Worm (Caenorhabditis elegans) whole organism, early embryonic: ENCODE results near the gene F55C10.5.

Experiments
- B0310.2 ChIP-seq: sonication (generic microtip); optimal IDR thresholded peaks from 2 replicates; lab custom pipeline; 2016; ENCODE audit warnings: mild to moderate bottlenecking, missing genetic modification characterization, missing compliant biosample characterization
- F13C5.2 ChIP-seq: sonication (generic microtip); optimal IDR thresholded peaks from 2 replicates; lab custom pipeline; 2017; ENCODE audit warnings: mild to moderate bottlenecking, missing genetic modification characterization, inconsistent platforms, missing compliant biosample characterization
- aly-1 ChIP-seq: sonication (generic microtip); optimal IDR thresholded peaks from 2 replicates; lab custom pipeline; 2016; ENCODE audit warnings: missing genetic modification characterization, missing compliant biosample characterization
- ama-1 ChIP-seq: fragments of 150-350 bp; optimal IDR thresholded peaks from 2 replicates; lab custom pipeline; 2014
- ceh-13 ChIP-seq: fragments of 200-800 bp; sonication (Bioruptor generic); optimal IDR thresholded peaks from 2 replicates; lab custom pipeline; 2018; ENCODE audit warnings: mild to moderate bottlenecking, missing genetic modification characterization, missing compliant biosample characterization
- ceh-36 ChIP-seq: sonication (generic microtip); optimal IDR thresholded peaks from 2 replicates; lab custom pipeline; 2016; ENCODE audit warnings: missing genetic modification characterization, inconsistent platforms, missing compliant biosample characterization
- ets-7 ChIP-seq: sonication (generic microtip); optimal IDR thresholded peaks from 2 replicates; lab custom pipeline; 2016; ENCODE audit warnings: missing genotype, missing genetic modification characterization, missing compliant biosample characterization
- flt-1 ChIP-seq: fragments of 200-800 bp; sonication (Bioruptor generic); IDR thresholded peaks from 2 replicates; pipeline ENCODE4 v1.3.6; 2022; ENCODE audit warnings: missing genetic modification characterization, missing compliant biosample characterization
- hmbx-1 ChIP-seq: sonication (generic microtip); optimal IDR thresholded peaks from 2 replicates; lab custom pipeline; 2016; ENCODE audit warnings: mild to moderate bottlenecking, missing genetic modification characterization, missing compliant biosample characterization
- hmg-4 ChIP-seq: fragments of 200-800 bp; sonication (Bioruptor generic); optimal IDR thresholded peaks from 2 replicates; lab custom pipeline; 2018; ENCODE audit warnings: mild to moderate bottlenecking, missing genetic modification characterization, missing compliant biosample characterization
- hnd-1 ChIP-seq: sonication (generic microtip); optimal IDR thresholded peaks from 2 replicates; lab custom pipeline; 2016; ENCODE audit warnings: missing genetic modification characterization, missing compliant biosample characterization
- pes-1 ChIP-seq: fragments of 200-800 bp; sonication (Bioruptor generic); IDR thresholded peaks from 2 replicates; pipeline ENCODE4 v1.3.6; 2022; ENCODE audit warnings: missing genetic modification reagents, missing genetic modification characterization, missing compliant biosample characterization
- scrt-1 ChIP-seq: fragments of 200-800 bp; sonication (Bioruptor generic); IDR thresholded peaks from 2 replicates; pipeline ENCODE4 v1.3.6; 2022; ENCODE audit warnings: missing genetic modification characterization, missing compliant biosample characterization
- sea-1 ChIP-seq: fragments of 200-800 bp; sonication (Bioruptor generic); conservative IDR thresholded peaks from 2 replicates; pipeline ENCODE4 v1.3.6; 2022; ENCODE audit warnings: missing genetic modification characterization, missing compliant biosample characterization
- tbx-11 ChIP-seq: fragments of 200-800 bp; sonication (Bioruptor generic); IDR thresholded peaks from 2 replicates; pipeline ENCODE4 v1.3.6; 2022; ENCODE audit warnings: missing genetic modification characterization, missing compliant biosample characterization
- tbx-37 ChIP-seq: fragments of 200-800 bp; sonication (Bioruptor generic); conservative IDR thresholded peaks from 2 replicates; pipeline ENCODE4 v1.3.6; 2022; ENCODE audit warnings: missing genetic modification reagents, missing genetic modification characterization, missing compliant biosample characterization
- tra-4 ChIP-seq: sonication (generic microtip); optimal IDR thresholded peaks from 2 replicates; lab custom pipeline; 2017; ENCODE audit warnings: missing genetic modification characterization, missing compliant biosample characterization

Gene F55C10.5

DNA sequence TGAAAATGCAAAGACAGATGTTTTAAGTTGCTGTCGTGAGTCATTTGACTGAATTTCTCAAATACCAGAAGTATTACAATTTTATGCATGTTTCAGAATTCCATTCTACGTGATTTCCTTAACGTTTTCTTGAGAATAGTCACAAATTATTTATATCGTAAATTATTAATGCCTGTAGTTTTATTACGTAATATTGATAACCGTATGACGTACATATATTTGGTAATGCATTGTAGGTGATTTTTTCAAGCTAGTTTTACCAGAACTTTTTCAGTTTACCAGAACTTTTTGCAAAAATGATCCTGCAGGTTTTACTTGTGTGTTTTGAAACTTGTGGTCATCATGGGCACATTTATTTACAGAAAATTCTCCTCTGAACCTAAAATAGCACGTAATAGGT lies 9.0 kb upstream of the F55C10.5 start:
- no peak for TF ChIP-seq tbx-11 (GFP tag; lab: Robert Waterston, UW)
- no peak for TF ChIP-seq hmbx-1 (tag; lab: Kevin White, UChicago)
- TF ChIP-seq ceh-36 (tag; lab: Kevin White, UChicago), result no peak
- no peak for TF ChIP-seq hmg-4 (GFP tag; lab: Kevin White, UChicago)
- no peak for TF ChIP-seq aly-1 (tag; lab: Kevin White, UChicago)

DNA sequence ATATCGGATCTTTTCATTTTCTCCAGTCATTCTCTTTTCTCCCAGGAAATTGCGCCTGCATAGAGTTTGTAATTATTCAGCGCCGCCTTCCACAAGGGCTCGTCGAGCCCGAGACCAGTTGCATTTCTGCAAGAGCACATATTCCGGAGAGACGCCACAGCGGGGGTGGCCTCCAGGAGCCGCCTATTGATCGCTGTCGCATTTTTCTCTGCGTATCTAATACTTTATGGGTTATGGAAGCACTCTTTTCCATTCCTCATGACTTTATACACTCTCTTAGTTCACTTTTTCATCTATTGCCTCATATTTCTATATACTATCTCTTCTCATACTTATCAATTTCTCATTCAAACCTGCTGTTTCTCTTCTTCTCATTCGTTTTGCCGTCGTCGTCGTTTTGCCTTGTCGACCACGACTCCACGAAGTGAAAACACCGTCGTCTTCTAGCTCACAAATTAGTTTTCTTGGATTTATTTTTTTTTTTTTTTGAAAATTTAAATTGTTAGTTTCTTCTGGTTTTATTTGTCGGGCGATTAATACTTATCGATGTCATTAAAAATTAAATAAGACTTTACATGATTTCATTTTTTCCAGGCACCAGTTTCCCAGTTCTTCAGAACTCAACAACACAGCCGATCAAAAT lies 7.6 kb upstream of the F55C10.5 start, which contains the start of gene cnb-1:
Gene cnb-1, plus strand, starts transcription at position 593 of the 643 bp plus-strand sequence.
- TF ChIP-seq hmg-4 (GFP tag; lab: Kevin White, UChicago) (no peak), scrt-1 (GFP tag; lab: Robert Waterston, UW) (no peak), F13C5.2 (peak; percentile 13), tbx-37 (GFP tag; lab: Robert Waterston, UW) (no peak), sea-1 (GFP tag; lab: Robert Waterston, UW) (no peak)

DNA sequence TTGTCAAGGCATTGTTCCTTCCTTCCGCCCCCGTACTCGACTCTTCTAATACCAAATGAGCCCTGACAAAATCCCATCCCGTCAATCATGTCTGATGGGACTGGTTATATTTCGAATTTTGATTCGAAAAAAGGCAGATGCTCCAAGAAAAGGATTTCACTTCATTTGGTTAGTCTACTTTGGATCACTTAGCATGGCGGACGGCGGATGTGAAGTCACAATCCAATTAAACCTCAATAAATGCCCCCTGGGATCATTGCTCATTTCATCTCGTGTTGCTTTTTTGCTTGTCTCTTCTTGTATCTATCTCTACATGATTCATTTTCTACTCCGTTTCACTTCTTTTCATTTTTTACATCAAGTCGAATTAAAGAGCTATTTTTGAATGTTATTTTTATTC lies 3.6 kb upstream of the F55C10.5 start:
- TF ChIP-seq sea-1 (GFP tag; lab: Robert Waterston, UW), result no peak
- TF ChIP-seq tbx-37 (GFP tag; lab: Robert Waterston, UW), result no peak
- no peak for TF ChIP-seq flt-1 (GFP tag; lab: Robert Waterston, UW)
- TF ChIP-seq hmg-4 (GFP tag; lab: Kevin White, UChicago), result no peak
- TF ChIP-seq aly-1 (tag; lab: Kevin White, UChicago), result no peak
- no peak for TF ChIP-seq F13C5.2
- TF ChIP-seq ceh-13 (GFP tag; lab: Kevin White, UChicago), result no peak
- no peak for TF ChIP-seq ets-7 (tag; lab: Kevin White, UChicago)
- no peak for TF ChIP-seq ama-1 (lab: Kevin White, UChicago)
- TF ChIP-seq tra-4 (tag; lab: Kevin White, UChicago), result no peak
- TF ChIP-seq tbx-11 (GFP tag; lab: Robert Waterston, UW), result no peak

DNA sequence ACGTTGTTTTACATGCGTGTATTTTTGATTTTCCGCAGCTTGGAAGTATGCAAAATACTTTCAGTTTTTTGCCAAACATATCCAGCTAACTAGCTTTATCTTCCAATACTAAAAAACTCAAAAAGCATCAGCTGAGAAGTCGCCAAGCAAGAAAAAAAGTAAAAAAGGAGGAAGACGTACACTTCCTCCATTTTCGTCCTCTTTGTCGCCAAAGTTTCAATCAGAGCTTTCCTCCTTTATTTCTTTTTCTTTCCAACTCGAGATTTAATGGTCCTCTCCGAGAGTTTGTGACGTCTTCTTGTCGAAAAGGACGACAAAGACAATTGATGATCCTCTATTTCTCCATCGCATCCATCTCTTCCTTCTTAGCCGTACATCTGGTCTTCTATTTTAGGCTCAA lies 2.3 kb upstream of the F55C10.5 start:
- no peak for TF ChIP-seq F13C5.2
- no peak for TF ChIP-seq pes-1
- TF ChIP-seq tbx-37 (GFP tag; lab: Robert Waterston, UW), result no peak
- TF ChIP-seq hnd-1 (tag; lab: Kevin White, UChicago), result no peak
- TF ChIP-seq sea-1 (GFP tag; lab: Robert Waterston, UW), result no peak

DNA sequence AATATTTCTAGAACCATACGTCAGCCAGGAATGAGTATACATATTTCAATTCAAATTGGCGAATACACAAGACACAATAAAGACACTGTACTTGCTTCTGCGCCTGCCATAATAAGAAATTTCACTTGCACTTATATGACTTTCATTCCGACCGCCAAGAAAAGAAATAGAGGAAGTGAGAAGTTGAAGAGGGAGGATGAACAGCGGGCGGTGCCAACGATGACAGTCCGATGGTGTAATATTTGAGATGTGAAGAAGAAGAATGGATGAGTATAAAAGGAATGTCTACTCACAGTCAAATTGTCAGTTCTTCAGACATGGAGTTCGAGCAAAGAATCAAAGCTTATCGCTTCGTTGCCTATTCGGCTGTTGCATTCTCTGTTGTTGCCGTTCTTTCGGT lies 2.2 kb downstream of the F55C10.5 start, which contains the start of gene col-154:
Gene col-154, plus strand, starts transcription at position 301 of the 400 bp plus-strand sequence.
- TF ChIP-seq ets-7 (tag; lab: Kevin White, UChicago) (no peak), tra-4 (tag; lab: Kevin White, UChicago) (no peak), B0310.2 (tag; lab: Kevin White, UChicago) (no peak), scrt-1 (GFP tag; lab: Robert Waterston, UW) (no peak), tbx-37 (GFP tag; lab: Robert Waterston, UW) (no peak), flt-1 (GFP tag; lab: Robert Waterston, UW) (no peak), ceh-13 (GFP tag; lab: Kevin White, UChicago) (no peak), sea-1 (GFP tag; lab: Robert Waterston, UW) (no peak), tbx-11 (GFP tag; lab: Robert Waterston, UW) (no peak), pes-1 (no peak), F13C5.2 (no peak), hnd-1 (tag; lab: Kevin White, UChicago) (no peak), ama-1 (lab: Kevin White, UChicago) (no peak), aly-1 (tag; lab: Kevin White, UChicago) (no peak), hmbx-1 (tag; lab: Kevin White, UChicago) (no peak)

DNA sequence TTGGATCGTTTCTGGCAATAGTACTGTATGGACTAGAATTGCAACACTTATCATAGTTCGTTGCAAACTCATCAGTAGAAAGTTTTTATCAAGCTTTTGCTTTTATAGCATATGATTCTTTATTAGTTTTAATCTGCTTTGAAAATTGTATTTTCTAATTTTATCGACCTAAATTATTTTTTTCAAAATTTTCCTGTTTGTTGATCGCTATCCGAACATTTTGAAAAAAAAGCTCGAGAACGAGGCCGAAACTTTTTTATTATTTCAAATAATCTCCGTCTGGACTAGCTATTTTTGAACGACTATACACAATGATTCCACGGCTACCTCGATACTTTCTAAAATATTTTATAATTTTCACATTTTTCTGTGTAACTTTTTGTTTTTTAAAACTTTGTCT lies 3.5 kb downstream of the F55C10.5 start, which contains the start of gene F55C10.4:
Gene F55C10.4, plus strand, starts transcription at position 301 of the 400 bp plus-strand sequence.
- no peak for TF ChIP-seq pes-1
- TF ChIP-seq tra-4 (tag; lab: Kevin White, UChicago), result no peak
- no peak for TF ChIP-seq tbx-37 (GFP tag; lab: Robert Waterston, UW)
- no peak for TF ChIP-seq flt-1 (GFP tag; lab: Robert Waterston, UW)
- TF ChIP-seq F13C5.2, result no peak
- TF ChIP-seq ceh-13 (GFP tag; lab: Kevin White, UChicago), result no peak
- TF ChIP-seq hmg-4 (GFP tag; lab: Kevin White, UChicago), result no peak
- TF ChIP-seq ets-7 (tag; lab: Kevin White, UChicago), result no peak
- TF ChIP-seq hmbx-1 (tag; lab: Kevin White, UChicago), result no peak
- TF ChIP-seq hnd-1 (tag; lab: Kevin White, UChicago), result no peak
- no peak for TF ChIP-seq tbx-11 (GFP tag; lab: Robert Waterston, UW)
- TF ChIP-seq scrt-1 (GFP tag; lab: Robert Waterston, UW), result no peak
- no peak for TF ChIP-seq B0310.2 (tag; lab: Kevin White, UChicago)
- no peak for TF ChIP-seq ceh-36 (tag; lab: Kevin White, UChicago)
- TF ChIP-seq ama-1 (lab: Kevin White, UChicago), result no peak
- TF ChIP-seq sea-1 (GFP tag; lab: Robert Waterston, UW), result no peak
- TF ChIP-seq aly-1 (tag; lab: Kevin White, UChicago), result no peak

DNA sequence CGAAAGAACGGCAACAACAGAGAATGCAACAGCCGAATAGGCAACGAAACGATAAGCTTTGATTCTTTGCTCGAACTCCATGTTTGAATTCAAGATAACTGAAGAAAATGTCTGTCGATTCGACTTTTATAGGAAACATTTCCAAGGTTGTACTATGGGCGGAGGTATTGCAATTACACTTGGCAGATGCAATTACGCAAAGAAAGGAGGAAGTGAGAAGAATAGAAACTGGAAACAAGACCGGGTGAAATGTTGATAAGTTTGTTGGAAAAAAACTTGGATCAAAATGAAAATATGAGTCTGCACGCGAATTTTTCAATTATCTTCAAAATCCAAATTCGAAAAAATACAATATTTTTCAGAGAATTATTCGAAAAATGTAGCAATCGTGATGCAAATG lies 6.9 kb downstream of the F55C10.5 start, which contains the start of gene col-155:
Gene col-155, minus strand, starts transcription at position 101 of the 400 bp plus-strand sequence.
- no peak for TF ChIP-seq scrt-1 (GFP tag; lab: Robert Waterston, UW)
- no peak for TF ChIP-seq flt-1 (GFP tag; lab: Robert Waterston, UW)
- TF ChIP-seq ets-7 (tag; lab: Kevin White, UChicago), result no peak
- TF ChIP-seq hmbx-1 (tag; lab: Kevin White, UChicago), result no peak
- no peak for TF ChIP-seq tra-4 (tag; lab: Kevin White, UChicago)
